Worm (Caenorhabditis elegans): ENCODE results near the gene Y54G9A.9.

- no peak for TF ChIP-seq tbx-2 (tag; optimal IDR thresholded peaks at IDR 0.05)
- no peak for TF ChIP-seq ceh-28 (tag; optimal IDR thresholded peaks at IDR 0.05)
Measured at ce11 chrII:13758108-13758507, 28.6 kb downstream of the Y54G9A.9 start, which contains the start of gene arrd-13.
